Fruit fly (Drosophila melanogaster): Measurements from ENCODE around the gene eIF2Balpha.
A peak's percentile ranks its signal among the peaks of the same experiment; 100 is the strongest.

Gene eIF2Balpha

dm6 chr3R:29903775-29904356, 31.8 kb downstream of the eIF2Balpha start, which contains the start of gene CG15517:
Gene CG15517, minus strand, starts transcription at chr3R:29903825.
- peak in 1 of 2 experiments; percentile 7 for TF ChIP-seq dl (GFP tag; optimal IDR thresholded peaks at IDR 0.05; ENCODE audit: insufficient read depth in 1 of 2, partially characterized antibody in 2 of 2)
- peak; percentile 44 for TF ChIP-seq Myc (optimal IDR thresholded peaks at IDR 0.05)
- TF ChIP-seq dsf (GFP tag; optimal IDR thresholded peaks at IDR 0.05; ENCODE audit: borderline replicate concordance): no peak
- peak; percentile 12 for TF ChIP-seq Vsx2 (GFP tag; optimal IDR thresholded peaks at IDR 0.05; ENCODE audit: partially characterized antibody)
- TF ChIP-seq tai (GFP tag; optimal IDR thresholded peaks at IDR 0.05): no peak
- peak; percentile 29 for TF ChIP-seq Dif (GFP tag; optimal IDR thresholded peaks at IDR 0.05; ENCODE audit: partially characterized antibody)
- TF ChIP-seq Hnf4 (GFP tag; optimal IDR thresholded peaks at IDR 0.05): no peak

- TF ChIP-seq OdsH (GFP tag; optimal IDR thresholded peaks at IDR 0.05) (no peak), Hr83 (GFP tag; optimal IDR thresholded peaks at IDR 0.05; ENCODE audit: poor library complexity, severe bottlenecking) (no peak), CG32264 (GFP tag; optimal IDR thresholded peaks at IDR 0.05) (no peak), Abd-B (GFP tag; optimal IDR thresholded peaks at IDR 0.05) (no peak), Dif (GFP tag; optimal IDR thresholded peaks at IDR 0.05; ENCODE audit: partially characterized antibody) (no peak), foxo (GFP tag; optimal IDR thresholded peaks at IDR 0.05) (no peak), dsf (GFP tag; optimal IDR thresholded peaks at IDR 0.05; ENCODE audit: borderline replicate concordance) (no peak), Vsx2 (GFP tag; optimal IDR thresholded peaks at IDR 0.05; ENCODE audit: partially characterized antibody) (no peak), Jra (GFP tag; optimal IDR thresholded peaks at IDR 0.05) (no peak), Myc (optimal IDR thresholded peaks at IDR 0.05) (no peak), br (GFP tag; optimal IDR thresholded peaks at IDR 0.05) (no peak)
These were observed 36.1 kb downstream of the eIF2Balpha start for dm6 chr3R:29899635-29900034.

- TF ChIP-seq N (GFP tag; optimal IDR thresholded peaks at IDR 0.05): no peak
- TF ChIP-seq sage (GFP tag; optimal IDR thresholded peaks at IDR 0.05): no peak
- TF ChIP-seq psq (GFP tag; optimal IDR thresholded peaks at IDR 0.05): no peak
- TF ChIP-seq woc (GFP tag; optimal IDR thresholded peaks at IDR 0.05): no peak
- TF ChIP-seq dsf (GFP tag; optimal IDR thresholded peaks at IDR 0.05; ENCODE audit: borderline replicate concordance): no peak
- TF ChIP-seq Rel (GFP tag; optimal IDR thresholded peaks at IDR 0.05): no peak
- TF ChIP-seq Rel (tag; optimal IDR thresholded peaks at IDR 0.05): no peak
- no peak for TF ChIP-seq Myc (optimal IDR thresholded peaks at IDR 0.05)
- no peak for TF ChIP-seq lola (GFP tag; optimal IDR thresholded peaks at IDR 0.05)
- TF ChIP-seq jim (GFP tag; optimal IDR thresholded peaks at IDR 0.05): no peak
- TF ChIP-seq HLH106 (tag; optimal IDR thresholded peaks at IDR 0.05): no peak
- TF ChIP-seq Vsx2 (GFP tag; optimal IDR thresholded peaks at IDR 0.05; ENCODE audit: partially characterized antibody): no peak
- TF ChIP-seq br (GFP tag; optimal IDR thresholded peaks at IDR 0.05): no peak
These were observed 37.1 kb downstream of the eIF2Balpha start for dm6 chr3R:29898588-29898987.

dm6 chr3R:29894393-29894792, 41.3 kb downstream of the eIF2Balpha start:
- TF ChIP-seq h (GFP tag; optimal IDR thresholded peaks at IDR 0.05): peak; percentile 4
- no peak for TF ChIP-seq Mio (GFP tag; optimal IDR thresholded peaks at IDR 0.05)
- TF ChIP-seq CrebA (GFP tag; optimal IDR thresholded peaks at IDR 0.05; ENCODE audit: borderline replicate concordance): no peak
- peak; percentile 39 for TF ChIP-seq HLH106 (tag; optimal IDR thresholded peaks at IDR 0.05)
- TF ChIP-seq Abd-B (GFP tag; optimal IDR thresholded peaks at IDR 0.05): no peak
- TF ChIP-seq sv (GFP tag; optimal IDR thresholded peaks at IDR 0.05): peak; percentile 14

- no peak for TF ChIP-seq ey (GFP tag; optimal IDR thresholded peaks at IDR 0.05)
- no peak for TF ChIP-seq Dfd (GFP tag; optimal IDR thresholded peaks at IDR 0.05)
These were observed 42.7 kb downstream of the eIF2Balpha start for dm6 chr3R:29893030-29893429.

dm6 chr3R:29891183-29891582, 44.5 kb downstream of the eIF2Balpha start:
- peak; percentile 21 for TF ChIP-seq rgr (GFP tag; optimal IDR thresholded peaks at IDR 0.05)
- peak; percentile 13 for TF ChIP-seq OdsH (GFP tag; optimal IDR thresholded peaks at IDR 0.05)
- TF ChIP-seq foxo (GFP tag; optimal IDR thresholded peaks at IDR 0.05): peak in 1 of 2 experiments; percentile 1
- TF ChIP-seq lola (GFP tag; optimal IDR thresholded peaks at IDR 0.05): no peak
- TF ChIP-seq CG32264 (GFP tag; optimal IDR thresholded peaks at IDR 0.05): no peak
- TF ChIP-seq dsf (GFP tag; optimal IDR thresholded peaks at IDR 0.05; ENCODE audit: borderline replicate concordance): no peak
- TF ChIP-seq h (GFP tag; optimal IDR thresholded peaks at IDR 0.05): peak; percentile 52
- peak; percentile 88 for TF ChIP-seq Hr83 (GFP tag; optimal IDR thresholded peaks at IDR 0.05; ENCODE audit: poor library complexity, severe bottlenecking)
- TF ChIP-seq Hnf4 (GFP tag; optimal IDR thresholded peaks at IDR 0.05): peak; percentile 54

All from whole organism, wandering third instar larva.